Fruit fly (Drosophila melanogaster) S2 (cell line): ENCODE results near the gene Hydr2.

ENCODE experiments used
- CG8478 ChIP-seq: fragments of >200 bp; optimal IDR thresholded peaks from 2 replicates; lab custom pipeline; 2018
- CTCF ChIP-seq, 2 experiments: fragments of >200 bp; optimal IDR thresholded peaks; 2 replicates each; lab custom pipeline; 2018

DNA sequence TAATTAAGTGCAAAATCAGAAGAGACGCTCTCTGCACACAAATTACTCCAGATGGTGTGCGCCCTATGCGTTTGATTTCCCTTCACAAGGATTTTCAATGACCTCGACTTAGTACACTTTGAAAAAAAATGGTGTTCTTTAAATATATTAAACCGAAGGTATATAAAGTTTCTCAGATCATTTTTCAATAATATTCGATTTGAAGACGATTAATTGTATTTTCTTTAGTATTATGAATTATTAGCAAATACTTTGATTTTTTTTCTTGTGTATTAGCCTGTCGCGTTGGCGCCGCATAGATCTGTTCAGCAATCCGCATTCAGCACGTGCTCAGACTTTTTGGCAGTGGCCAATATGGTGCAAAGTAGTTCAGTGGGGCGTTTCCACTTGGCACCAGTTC, 35.6 kb upstream of the Hydr2 start:
- TF ChIP-seq CG8478 (lab: Kevin White, UChicago) (no peak), CTCF (optimal IDR thresholded peaks at IDR 0.05; lab: Kevin White, UChicago) (no peak)
